Worm (Caenorhabditis elegans) whole organism, late embryonic: ENCODE data around the gene knl-3.
A peak's percentile ranks its signal among the peaks of the same experiment; 100 is the strongest.

Experiments used
- C08G9.2 ChIP-seq: sonication (generic microtip); optimal IDR thresholded peaks from 2 replicates; lab custom pipeline; 2016; ENCODE audit warnings: mild to moderate bottlenecking, missing genetic modification characterization, moderate library complexity, missing compliant biosample characterization
- C38D4.7 ChIP-seq: fragments of 200-800 bp; sonication (Bioruptor generic); optimal IDR thresholded peaks from 2 replicates; lab custom pipeline; 2018; ENCODE audit warnings: mild to moderate bottlenecking, missing genetic modification characterization, moderate library complexity, missing compliant biosample characterization
- F13H6.1 ChIP-seq: sonication (generic microtip); optimal IDR thresholded peaks from 2 replicates; lab custom pipeline; 2016; ENCODE audit warnings: missing genetic modification characterization, missing compliant biosample characterization
- K02D7.2 ChIP-seq: sonication (generic microtip); optimal IDR thresholded peaks from 2 replicates; lab custom pipeline; 2017; ENCODE audit warnings: mild to moderate bottlenecking, missing genetic modification characterization, missing compliant biosample characterization
- K09A11.1 ChIP-seq: sonication (generic microtip); optimal IDR thresholded peaks from 2 replicates; lab custom pipeline; 2017; ENCODE audit warnings: antibody characterized with exemption, mild to moderate bottlenecking, missing genetic modification characterization, missing compliant biosample characterization; ENCODE audit not compliant: insufficient read depth
- T23F11.4 ChIP-seq: fragments of 200-800 bp; sonication (Bioruptor generic); optimal IDR thresholded peaks from 2 replicates; lab custom pipeline; 2018; ENCODE audit warnings: mild to moderate bottlenecking, missing genetic modification characterization, missing compliant biosample characterization
- ahr-1 ChIP-seq: sonication (generic microtip); optimal IDR thresholded peaks from 2 replicates; lab custom pipeline; 2016; ENCODE audit warnings: missing genetic modification characterization, missing compliant biosample characterization
- ama-1 ChIP-seq: fragments of 150-350 bp; optimal IDR thresholded peaks from 2 replicates; lab custom pipeline; 2014
- ceh-14 ChIP-seq: sonication (generic microtip); optimal IDR thresholded peaks from 2 replicates; lab custom pipeline; 2016; ENCODE audit warnings: missing genotype, missing genetic modification characterization, missing compliant biosample characterization
- ceh-18 ChIP-seq: sonication (generic microtip); optimal IDR thresholded peaks from 2 replicates; lab custom pipeline; 2016; ENCODE audit warnings: missing genetic modification characterization, missing compliant biosample characterization
- ceh-19 ChIP-seq: fragments of 200-800 bp; sonication (Bioruptor generic); optimal IDR thresholded peaks from 2 replicates; lab custom pipeline; 2018; ENCODE audit warnings: mild to moderate bottlenecking, missing genetic modification characterization, missing compliant biosample characterization
- ceh-2 ChIP-seq: sonication (generic microtip); optimal IDR thresholded peaks from 2 replicates; lab custom pipeline; 2016; ENCODE audit warnings: missing genotype, missing genetic modification characterization, missing compliant biosample characterization
- ceh-22 ChIP-seq: sonication (generic microtip); optimal IDR thresholded peaks from 2 replicates; lab custom pipeline; 2017; ENCODE audit warnings: missing biosample characterization, missing genetic modification characterization
- ceh-30 ChIP-seq: fragments of 150-350 bp; optimal IDR thresholded peaks from 2 replicates; lab custom pipeline; 2014; ENCODE audit warnings: missing biosample characterization, missing genetic modification characterization
- ceh-31 ChIP-seq: sonication (generic microtip); optimal IDR thresholded peaks from 2 replicates; lab custom pipeline; 2016; ENCODE audit warnings: missing genetic modification characterization, missing compliant biosample characterization
- ceh-34 ChIP-seq: sonication (generic microtip); optimal IDR thresholded peaks from 2 replicates; lab custom pipeline; 2016; ENCODE audit warnings: mild to moderate bottlenecking, missing genetic modification characterization, missing compliant biosample characterization
- ceh-48 ChIP-seq: sonication (generic microtip); optimal IDR thresholded peaks from 2 replicates; lab custom pipeline; 2016; ENCODE audit warnings: missing genetic modification characterization, inconsistent platforms, missing compliant biosample characterization
- ceh-9 ChIP-seq: sonication (generic microtip); optimal IDR thresholded peaks from 2 replicates; lab custom pipeline; 2016; ENCODE audit warnings: mild to moderate bottlenecking, missing genetic modification characterization, inconsistent platforms, missing compliant biosample characterization
- che-1 ChIP-seq: sonication (generic microtip); optimal IDR thresholded peaks from 2 replicates; lab custom pipeline; 2016; ENCODE audit warnings: mild to moderate bottlenecking, missing genetic modification characterization, missing compliant biosample characterization
- dve-1 ChIP-seq: sonication (generic microtip); optimal IDR thresholded peaks from 2 replicates; lab custom pipeline; 2017; ENCODE audit warnings: antibody characterized with exemption, mild to moderate bottlenecking, missing genetic modification characterization, missing compliant biosample characterization
- elt-2 ChIP-seq: sonication (generic microtip); optimal IDR thresholded peaks from 2 replicates; lab custom pipeline; 2016; ENCODE audit warnings: missing genetic modification reagents, missing genetic modification characterization, missing compliant biosample characterization
- elt-4 ChIP-seq: sonication (generic microtip); optimal IDR thresholded peaks from 2 replicates; lab custom pipeline; 2016; ENCODE audit warnings: missing genetic modification characterization, missing compliant biosample characterization
- ets-4 ChIP-seq: sonication (generic microtip); optimal IDR thresholded peaks from 2 replicates; lab custom pipeline; 2016; ENCODE audit warnings: missing genetic modification characterization, missing compliant biosample characterization
- eyg-1 ChIP-seq: sonication (generic microtip); optimal IDR thresholded peaks from 2 replicates; lab custom pipeline; 2016; ENCODE audit warnings: missing genotype, missing genetic modification characterization, missing compliant biosample characterization
- fax-1 ChIP-seq: sonication (generic microtip); optimal IDR thresholded peaks from 2 replicates; lab custom pipeline; 2016; ENCODE audit warnings: missing genotype, missing genetic modification characterization, missing compliant biosample characterization
- fkh-10 ChIP-seq: fragments of 150-350 bp; optimal IDR thresholded peaks from 2 replicates; lab custom pipeline; 2014; ENCODE audit warnings: missing biosample characterization, missing genetic modification reagents, missing genetic modification characterization
- fkh-6 ChIP-seq: sonication (generic microtip); optimal IDR thresholded peaks from 2 replicates; lab custom pipeline; 2016; ENCODE audit warnings: missing genetic modification characterization, missing compliant biosample characterization
- hlh-13 ChIP-seq: fragments of 200-800 bp; sonication (Bioruptor generic); optimal IDR thresholded peaks from 2 replicates; lab custom pipeline; 2018; ENCODE audit warnings: mild to moderate bottlenecking, missing genetic modification characterization, missing compliant biosample characterization
- hlh-15 ChIP-seq: sonication (generic microtip); optimal IDR thresholded peaks from 2 replicates; lab custom pipeline; 2016; ENCODE audit warnings: missing genetic modification characterization, missing compliant biosample characterization
- hlh-6 ChIP-seq: sonication (generic microtip); optimal IDR thresholded peaks from 2 replicates; lab custom pipeline; 2016; ENCODE audit warnings: missing genotype, missing genetic modification characterization, missing compliant biosample characterization
- hlh-8 ChIP-seq: sonication (generic microtip); optimal IDR thresholded peaks from 2 replicates; lab custom pipeline; 2016; ENCODE audit warnings: missing genotype, missing genetic modification characterization, missing compliant biosample characterization
- lim-6 ChIP-seq: sonication (generic microtip); optimal IDR thresholded peaks from 2 replicates; lab custom pipeline; 2016; ENCODE audit warnings: missing genetic modification characterization, missing compliant biosample characterization
- lin-11 ChIP-seq: fragments of 200-800 bp; sonication (Bioruptor generic); optimal IDR thresholded peaks from 2 replicates; lab custom pipeline; 2018; ENCODE audit warnings: mild to moderate bottlenecking, missing genetic modification characterization, missing compliant biosample characterization
- nfya-1 ChIP-seq: sonication (generic microtip); optimal IDR thresholded peaks from 2 replicates; lab custom pipeline; 2017; ENCODE audit warnings: missing genetic modification characterization, mild to moderate bottlenecking, missing compliant biosample characterization, antibody characterized with exemption, moderate library complexity
- nhr-11 ChIP-seq: fragments of 150-350 bp; optimal IDR thresholded peaks from 2 replicates; lab custom pipeline; 2014; ENCODE audit warnings: missing biosample characterization, missing genetic modification characterization
- npax-4 ChIP-seq: sonication (generic microtip); optimal IDR thresholded peaks from 2 replicates; lab custom pipeline; 2016; ENCODE audit warnings: missing genetic modification characterization, missing compliant biosample characterization
- odd-2 ChIP-seq: sonication (generic microtip); optimal IDR thresholded peaks from 2 replicates; lab custom pipeline; 2017; ENCODE audit warnings: antibody characterized with exemption, mild to moderate bottlenecking, missing genetic modification characterization, missing compliant biosample characterization
- pat-9 ChIP-seq: fragments of 200-800 bp; sonication (Bioruptor generic); optimal IDR thresholded peaks from 2 replicates; lab custom pipeline; 2018; ENCODE audit warnings: mild to moderate bottlenecking, missing genetic modification characterization, moderate library complexity, missing compliant biosample characterization
- pha-2 ChIP-seq: sonication (generic microtip); optimal IDR thresholded peaks from 2 replicates; lab custom pipeline; 2017; ENCODE audit warnings: mild to moderate bottlenecking, missing genetic modification characterization, missing compliant biosample characterization
- pros-1 ChIP-seq: fragments of 150-350 bp; optimal IDR thresholded peaks from 2 replicates; lab custom pipeline; 2014; ENCODE audit warnings: missing biosample characterization, missing genetic modification reagents, missing genetic modification characterization
- ref-2 ChIP-seq: sonication (generic microtip); optimal IDR thresholded peaks from 2 replicates; lab custom pipeline; 2016; ENCODE audit warnings: missing genetic modification characterization, missing compliant biosample characterization
- rnt-1 ChIP-seq: sonication (generic microtip); optimal IDR thresholded peaks from 2 replicates; lab custom pipeline; 2016; ENCODE audit warnings: missing genetic modification characterization, missing compliant biosample characterization
- sdc-2 ChIP-seq: sonication (generic microtip); optimal IDR thresholded peaks from 2 replicates; lab custom pipeline; 2016; ENCODE audit warnings: missing genotype, missing genetic modification characterization, missing compliant biosample characterization
- tbx-2 ChIP-seq: sonication (generic microtip); optimal IDR thresholded peaks from 2 replicates; lab custom pipeline; 2016; ENCODE audit warnings: missing genetic modification characterization, missing compliant biosample characterization
- ttx-3 ChIP-seq: sonication (generic microtip); optimal IDR thresholded peaks from 2 replicates; lab custom pipeline; 2016; ENCODE audit warnings: missing genetic modification reagents, missing genetic modification characterization, missing compliant biosample characterization
- unc-55 ChIP-seq: sonication (generic microtip); optimal IDR thresholded peaks from 2 replicates; lab custom pipeline; 2017; ENCODE audit warnings: missing biosample characterization, missing genetic modification reagents, missing genetic modification characterization
- unc-86 ChIP-seq: sonication (generic microtip); optimal IDR thresholded peaks from 2 replicates; lab custom pipeline; 2016; ENCODE audit warnings: missing genetic modification characterization, missing compliant biosample characterization
- ztf-16 ChIP-seq: sonication (generic microtip); optimal IDR thresholded peaks from 2 replicates; lab custom pipeline; 2017; ENCODE audit warnings: missing genetic modification characterization, missing compliant biosample characterization

knl-3 gene

DNA sequence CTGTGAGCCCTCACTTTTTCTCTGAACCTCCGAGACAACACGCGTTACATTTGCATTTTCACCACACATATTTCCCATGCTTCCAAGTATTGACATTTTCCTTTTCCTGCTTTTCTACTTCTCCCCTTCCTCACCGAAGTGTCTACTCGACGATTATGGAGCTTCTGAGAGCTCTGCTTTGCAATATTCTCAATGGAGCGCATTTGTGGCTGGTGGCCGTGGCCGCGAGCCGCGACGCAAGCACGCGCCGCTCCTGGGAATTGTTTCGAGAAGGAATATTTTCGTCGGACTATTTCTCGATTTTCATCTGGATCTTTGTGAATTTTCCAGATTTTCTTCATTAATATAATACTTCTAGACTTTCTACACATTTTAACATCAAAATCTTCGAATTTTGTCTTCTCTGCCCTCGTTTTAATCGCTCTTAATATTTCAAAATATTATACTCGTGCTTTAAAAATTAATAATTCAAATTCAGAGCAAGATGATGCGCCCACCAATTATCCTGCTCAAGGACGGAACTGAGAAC lies 2.8 kb downstream of the knl-3 start, which contains the start of the genes T10B5.4 and cct-7 (continued):
- no peak for TF ChIP-seq hlh-15 (tag; lab: Kevin White, UChicago)
- peak; percentile 57 for TF ChIP-seq hlh-8 (tag; lab: Kevin White, UChicago)
- peak; percentile 63 for TF ChIP-seq fkh-10
- no peak for TF ChIP-seq odd-2 (tag; lab: Kevin White, UChicago)
- peak; percentile 92 for TF ChIP-seq ets-4
- no peak for TF ChIP-seq che-1 (tag; lab: Kevin White, UChicago)
- TF ChIP-seq fax-1 (tag; lab: Kevin White, UChicago): peak; percentile 10
- TF ChIP-seq ceh-2 (tag; lab: Kevin White, UChicago): peak; percentile 88
- TF ChIP-seq ceh-14 (tag; lab: Kevin White, UChicago): peak; percentile 93

DNA sequence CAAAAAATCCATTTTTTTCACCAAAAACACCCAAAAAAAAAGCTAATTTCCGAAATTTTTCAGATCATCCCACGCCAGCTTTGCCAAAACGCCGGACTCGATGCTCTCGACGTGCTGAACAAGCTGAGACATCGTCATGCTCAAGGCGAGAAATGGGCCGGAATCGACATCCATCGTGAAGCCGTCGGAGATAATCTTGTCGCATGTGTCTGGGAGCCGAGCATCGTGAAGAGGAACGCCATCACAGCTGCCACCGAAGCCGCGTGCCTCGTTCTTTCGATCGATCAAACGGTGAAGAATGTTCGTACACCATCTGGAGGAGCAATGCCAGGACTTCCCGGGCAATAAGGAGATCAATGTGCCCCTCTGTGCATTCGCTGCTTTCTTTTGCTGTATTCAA lies 5.8 kb downstream of the knl-3 start:
- TF ChIP-seq hlh-13 (GFP tag; lab: Kevin White, UChicago): no peak
- TF ChIP-seq T23F11.4 (GFP tag; lab: Kevin White, UChicago): no peak
- no peak for TF ChIP-seq ama-1
- no peak for TF ChIP-seq unc-55

DNA sequence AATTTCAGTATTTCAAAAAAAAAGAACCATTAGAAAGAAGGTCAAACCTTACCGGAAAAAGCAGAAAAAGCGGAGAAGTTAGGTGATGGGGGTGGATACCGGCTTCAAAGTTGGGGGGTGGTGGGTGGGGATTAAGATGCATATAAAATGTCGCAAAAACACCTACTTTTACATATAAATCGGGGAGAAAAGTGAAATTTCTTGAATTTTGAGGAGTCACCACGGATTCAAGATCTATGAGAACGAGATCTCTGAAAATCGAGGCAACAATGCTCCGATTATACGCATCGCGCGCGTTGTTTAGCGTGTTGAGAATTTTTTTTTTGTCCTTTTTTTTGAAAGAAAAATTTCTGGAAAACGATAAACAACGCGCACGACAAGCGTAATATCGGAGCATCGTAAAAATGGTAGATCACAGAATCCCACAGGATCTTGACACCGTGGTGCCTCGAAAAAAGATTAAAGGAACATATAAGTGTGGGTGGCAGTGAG lies 6.5 kb downstream of the knl-3 start:
- TF ChIP-seq fkh-10: no peak
- no peak for TF ChIP-seq K09A11.1 (tag; lab: Kevin White, UChicago)
- TF ChIP-seq hlh-15 (tag; lab: Kevin White, UChicago): no peak
- no peak for TF ChIP-seq sdc-2 (tag; lab: Kevin White, UChicago)
- no peak for TF ChIP-seq unc-86 (tag; lab: Kevin White, UChicago)
- TF ChIP-seq pha-2 (tag; lab: Kevin White, UChicago): peak; percentile 24
- no peak for TF ChIP-seq eyg-1 (tag; lab: Kevin White, UChicago)
- TF ChIP-seq unc-55: no peak
- peak; percentile 46 for TF ChIP-seq ref-2 (tag; lab: Kevin White, UChicago)
- TF ChIP-seq rnt-1 (tag; lab: Kevin White, UChicago): no peak
- peak; percentile 30 for TF ChIP-seq pat-9 (tag; lab: Kevin White, UChicago)
- TF ChIP-seq pros-1 (tag; lab: Kevin White, UChicago): no peak
- no peak for TF ChIP-seq ceh-18 (tag; lab: Kevin White, UChicago)
- no peak for TF ChIP-seq ceh-22 (tag; lab: Kevin White, UChicago)
- TF ChIP-seq ceh-30 (tag; lab: Kevin White, UChicago): no peak
- TF ChIP-seq odd-2 (tag; lab: Kevin White, UChicago): no peak
- TF ChIP-seq dve-1: no peak
- no peak for TF ChIP-seq ceh-34 (tag; lab: Kevin White, UChicago)
- peak; percentile 64 for TF ChIP-seq ceh-31 (tag; lab: Kevin White, UChicago)
- TF ChIP-seq tbx-2: peak; percentile 57
- TF ChIP-seq fkh-6 (tag; lab: Kevin White, UChicago): no peak
- TF ChIP-seq ceh-14 (tag; lab: Kevin White, UChicago): no peak
- peak; percentile 71 for TF ChIP-seq elt-2 (tag; lab: Kevin White, UChicago)
- peak; percentile 31 for TF ChIP-seq ets-4
- TF ChIP-seq ceh-48 (tag; lab: Kevin White, UChicago): no peak
- TF ChIP-seq ceh-9: no peak
- no peak for TF ChIP-seq elt-4 (tag; lab: Kevin White, UChicago)
- TF ChIP-seq F13H6.1 (tag; lab: Kevin White, UChicago): peak; percentile 21
- TF ChIP-seq nhr-11 (tag; lab: Kevin White, UChicago): no peak
- TF ChIP-seq C38D4.7: peak; percentile 48
- peak; percentile 24 for TF ChIP-seq K02D7.2
- TF ChIP-seq ahr-1 (tag; lab: Kevin White, UChicago): peak; percentile 11
- TF ChIP-seq C08G9.2 (tag; lab: Kevin White, UChicago): peak; percentile 54
- TF ChIP-seq ztf-16: peak; percentile 26
- TF ChIP-seq nfya-1 (tag; lab: Kevin White, UChicago): no peak
- TF ChIP-seq lin-11 (tag; lab: Kevin White, UChicago): no peak
- no peak for TF ChIP-seq npax-4 (tag; lab: Kevin White, UChicago)
- peak; percentile 77 for TF ChIP-seq ama-1
- no peak for TF ChIP-seq ceh-19
- TF ChIP-seq hlh-6: no peak
- TF ChIP-seq ttx-3: no peak
- peak; percentile 24 for TF ChIP-seq ceh-2 (tag; lab: Kevin White, UChicago)
- TF ChIP-seq lim-6: peak; percentile 4
